Fruit fly (Drosophila melanogaster): ENCODE measurements around the gene CG11898.

dm6 chr3R:29157418-29158398 lies 7.7 kb upstream of the CG11898 start, which contains the start of gene rdog:
- TF ChIP-seq CG15336 (GFP tag; IDR thresholded peaks at IDR 0.05) (peak; percentile 73), fd85E (GFP tag; optimal IDR thresholded peaks at IDR 0.05) (no peak), CG6808 (GFP tag; optimal IDR thresholded peaks at IDR 0.05) (peak; percentile 81), CG11762 (GFP tag; optimal IDR thresholded peaks at IDR 0.05; ENCODE audit: insufficient read depth) (peak; percentile 74), CG32006 (GFP tag; optimal IDR thresholded peaks at IDR 0.05) (peak; percentile 88), CG10631 (GFP tag; optimal IDR thresholded peaks at IDR 0.05) (peak; percentile 85)

Measured in whole organism, prepupa.